Worm (Caenorhabditis elegans): ENCODE results near the gene ztf-31.

ztf-31 gene

ce11 chrIII:7209721-7210120, 31.4 kb upstream of the ztf-31 start, which contains the start of gene R151.2 (continued):
- TF ChIP-seq K12H6.12 (tag; optimal IDR thresholded peaks at IDR 0.05) (no peak), lin-26 (GFP tag; IDR thresholded peaks at IDR 0.05) (0 out of 2 replicates have a peak, but pooled peaks have one; percentile 39), tbx-9 (tag; optimal IDR thresholded peaks at IDR 0.05; ENCODE audit: borderline replicate concordance) (no peak), Y67H2A.10 (GFP tag; conservative IDR thresholded peaks at IDR 0.05) (no peak), B0019.2 (GFP tag; conservative IDR thresholded peaks at IDR 0.05) (no peak), C06A6.2 (GFP tag; conservative IDR thresholded peaks at IDR 0.05) (no peak), Y95B8A.8 (GFP tag; IDR thresholded peaks at IDR 0.05) (no peak), F49E8.2 (tag; optimal IDR thresholded peaks at IDR 0.05; ENCODE audit: insufficient read depth) (peak; percentile 57), B0336.3 (GFP tag; IDR thresholded peaks at IDR 0.05) (peak; percentile 54), F55B11.4 (tag; optimal IDR thresholded peaks at IDR 0.05; ENCODE audit: borderline replicate concordance, insufficient read depth) (no peak), bed-2 (GFP tag; IDR thresholded peaks at IDR 0.05) (no peak), ceh-40 (GFP tag; IDR thresholded peaks at IDR 0.05) (no peak), repo-1 (tag; optimal IDR thresholded peaks at IDR 0.05) (no peak), Y56A3A.18 (GFP tag; IDR thresholded peaks at IDR 0.05) (no peak), gei-17 (GFP tag; optimal IDR thresholded peaks at IDR 0.05) (no peak), lin-35 (GFP tag; optimal IDR thresholded peaks at IDR 0.05) (no peak), tbp1 (GFP tag; optimal IDR thresholded peaks at IDR 0.05) (no peak), ccch-3 (GFP tag; optimal IDR thresholded peaks at IDR 0.05) (no peak), lin-40 (tag; optimal IDR thresholded peaks at IDR 0.05) (no peak), athp-1 (tag; optimal IDR thresholded peaks at IDR 0.05) (peak; percentile 12), snpc-4 (GFP tag; optimal IDR thresholded peaks at IDR 0.05) (no peak), snpc-4 (tag; optimal IDR thresholded peaks at IDR 0.05) (peak in 1 of 4 experiments; percentile 3), ztf-28 (GFP tag; IDR thresholded peaks at IDR 0.05) (no peak), F23B12.7 (tag; optimal IDR thresholded peaks at IDR 0.05; ENCODE audit: insufficient read depth) (no peak), F39B2.1 (GFP tag; IDR thresholded peaks at IDR 0.05) (no peak), nfya-2 (GFP tag; IDR thresholded peaks at IDR 0.05) (no peak), Y53G8AR.9 (GFP tag; conservative IDR thresholded peaks at IDR 0.05) (0 out of 2 replicates have a peak, but pooled peaks have one; percentile 26), B0261.1 (tag; optimal IDR thresholded peaks at IDR 0.05) (no peak), sdz-38 (tag; optimal IDR thresholded peaks at IDR 0.05) (no peak), cebp-1 (GFP tag; IDR thresholded peaks at IDR 0.05) (no peak), cebp-1 (tag; optimal IDR thresholded peaks at IDR 0.05) (no peak), mes-4 (tag; optimal IDR thresholded peaks at IDR 0.05) (no peak), nhr-120 (GFP tag; IDR thresholded peaks at IDR 0.05) (no peak), Y53F4B.3 (GFP tag; IDR thresholded peaks at IDR 0.05) (no peak), F33H1.4 (GFP tag; IDR thresholded peaks at IDR 0.05) (peak; percentile 38), C17E4.6 (GFP tag; IDR thresholded peaks at IDR 0.05) (no peak), madf-3 (GFP tag; IDR thresholded peaks at IDR 0.05) (peak; percentile 62; the same call in 1 of the 2 replicates), zim-3 (tag; optimal IDR thresholded peaks at IDR 0.05) (no peak), ceh-91 (GFP tag; IDR thresholded peaks at IDR 0.05) (no peak), zfh-2 (GFP tag; conservative IDR thresholded peaks at IDR 0.05) (no peak), tlf-1 (GFP tag; optimal IDR thresholded peaks at IDR 0.05) (peak; percentile 36), F52B5.7 (tag; optimal IDR thresholded peaks at IDR 0.05) (no peak), ztf-22 (GFP tag; optimal IDR thresholded peaks at IDR 0.05) (no peak), ceh-27 (GFP tag; optimal IDR thresholded peaks at IDR 0.05) (no peak), ztf-3 (GFP tag; optimal IDR thresholded peaks at IDR 0.05) (no peak), sptf-2 (GFP tag; optimal IDR thresholded peaks at IDR 0.05) (no peak), B0035.1 (tag; optimal IDR thresholded peaks at IDR 0.05) (no peak), let-607 (tag; optimal IDR thresholded peaks at IDR 0.05) (no peak), snpc-3.4 (tag; optimal IDR thresholded peaks at IDR 0.05) (peak; percentile 37)

Data from whole organism, young adult.